Worm (Caenorhabditis elegans) whole organism, L1 larva: ENCODE measurements around the gene E02C12.8.
A peak's percentile ranks its signal among the peaks of the same experiment; 100 is the strongest.

Experiments
- C04F5.9 ChIP-seq: sonication (generic microtip); optimal IDR thresholded peaks from 2 replicates; lab custom pipeline; 2016; ENCODE audit warnings: missing genetic modification characterization, missing compliant biosample characterization
- C34B4.2 ChIP-seq: sonication (generic microtip); optimal IDR thresholded peaks from 2 replicates; lab custom pipeline; 2017; ENCODE audit warnings: mild to moderate bottlenecking, missing genetic modification characterization, missing compliant biosample characterization
- Y116A8C.19 ChIP-seq: sonication (generic microtip); optimal IDR thresholded peaks from 2 replicates; lab custom pipeline; 2016; ENCODE audit warnings: missing compliant biosample characterization, missing genetic modification characterization, borderline replicate concordance
- ama-1 ChIP-seq: fragments of 150-350 bp; optimal IDR thresholded peaks from 2 replicates; lab custom pipeline; 2014
- blmp-1 ChIP-seq: fragments of 150-350 bp; optimal IDR thresholded peaks from 2 replicates; lab custom pipeline; 2014; ENCODE audit warnings: missing biosample characterization, missing genetic modification characterization
- ceh-90 ChIP-seq: sonication (generic microtip); optimal IDR thresholded peaks from 2 replicates; lab custom pipeline; 2016; ENCODE audit warnings: missing genetic modification characterization, missing compliant biosample characterization
- dpl-1 ChIP-seq, 3 experiments: fragments of 150-350 bp in 2 of 3; sonication (generic microtip) in 1 of 3; optimal IDR thresholded peaks; 2 replicates each; lab custom pipeline; 2014 to 2017; ENCODE audit warnings: missing biosample characterization in 3 of 3, missing genetic modification characterization in 3 of 3, missing genetic modification reagents in 3 of 3
- dsc-1 ChIP-seq: sonication (generic microtip); optimal IDR thresholded peaks from 2 replicates; lab custom pipeline; 2016; ENCODE audit warnings: mild to moderate bottlenecking, missing genetic modification characterization, missing compliant biosample characterization
- efl-3 ChIP-seq: fragments of 200-800 bp; sonication (Bioruptor generic); optimal IDR thresholded peaks from 2 replicates; lab custom pipeline; 2018; ENCODE audit warnings: mild to moderate bottlenecking, missing genetic modification characterization, missing compliant biosample characterization
- egl-27 ChIP-seq, 2 experiments: fragments of 150-350 bp in 1 of 2; sonication (generic microtip); optimal IDR thresholded peaks; 3 replicates each; lab custom pipeline; 2017 to 2018; ENCODE audit warnings: missing biosample characterization in 2 of 2, missing genetic modification characterization in 2 of 2, missing genetic modification reagents in 2 of 2
- elt-2 ChIP-seq: sonication (generic microtip); optimal IDR thresholded peaks from 2 replicates; lab custom pipeline; 2016; ENCODE audit warnings: missing genetic modification characterization, mild to moderate bottlenecking, inconsistent platforms, missing compliant biosample characterization, missing genetic modification reagents
- ets-5 ChIP-seq: fragments of 200-800 bp; sonication (Bioruptor generic); IDR thresholded peaks from 2 replicates; pipeline ENCODE4 v1.3.6; 2022; ENCODE audit warnings: missing genetic modification characterization, missing compliant biosample characterization
- fkh-4 ChIP-seq: sonication (generic microtip); optimal IDR thresholded peaks from 2 replicates; lab custom pipeline; 2016; ENCODE audit warnings: missing compliant biosample characterization, missing genetic modification characterization, borderline replicate concordance
- hlh-4 ChIP-seq: sonication (generic microtip); optimal IDR thresholded peaks from 2 replicates; lab custom pipeline; 2016; ENCODE audit warnings: mild to moderate bottlenecking, missing genetic modification characterization, missing compliant biosample characterization
- lin-15B ChIP-seq: fragments of 150-350 bp; sonication (generic microtip); optimal IDR thresholded peaks from 3 replicates; lab custom pipeline; 2014; ENCODE audit warnings: missing biosample characterization, missing genetic modification characterization
- lin-35 ChIP-seq, 2 experiments: fragments of 150-350 bp; optimal IDR thresholded peaks; 2 replicates each; lab custom pipeline; 2014; ENCODE audit warnings: missing biosample characterization in 2 of 2, missing genetic modification characterization in 2 of 2, missing genetic modification reagents in 2 of 2
- lin-39 ChIP-seq: fragments of 150-350 bp; optimal IDR thresholded peaks from 2 replicates; lab custom pipeline; 2014; ENCODE audit warnings: missing biosample characterization, missing genetic modification reagents, missing genetic modification characterization
- lir-3 ChIP-seq: sonication (generic microtip); optimal IDR thresholded peaks from 2 replicates; lab custom pipeline; 2016; ENCODE audit warnings: mild to moderate bottlenecking, missing genetic modification characterization, moderate library complexity, missing compliant biosample characterization; ENCODE audit not compliant: poor library complexity
- nhr-11 ChIP-seq: fragments of 150-350 bp; optimal IDR thresholded peaks from 2 replicates; lab custom pipeline; 2014; ENCODE audit warnings: missing biosample characterization, missing genetic modification characterization
- nhr-28 ChIP-seq: fragments of 150-350 bp; optimal IDR thresholded peaks from 2 replicates; lab custom pipeline; 2014; ENCODE audit warnings: missing biosample characterization, missing genetic modification characterization
- nhr-71 ChIP-seq: sonication (generic microtip); optimal IDR thresholded peaks from 2 replicates; lab custom pipeline; 2016; ENCODE audit warnings: mild to moderate bottlenecking, missing genetic modification characterization, moderate library complexity, missing compliant biosample characterization
- nhr-76 ChIP-seq: sonication (generic microtip); optimal IDR thresholded peaks from 2 replicates; lab custom pipeline; 2017; ENCODE audit warnings: missing biosample characterization, missing genetic modification characterization
- nhr-85 ChIP-seq: sonication (generic microtip); peaks from one replicate; lab custom pipeline; 2016; ENCODE audit warnings: missing genetic modification characterization, inconsistent platforms, missing compliant biosample characterization
- nhr-90 ChIP-seq: sonication (generic microtip); optimal IDR thresholded peaks from 2 replicates; lab custom pipeline; 2016; ENCODE audit warnings: mild to moderate bottlenecking, missing genetic modification characterization, missing compliant biosample characterization; ENCODE audit not compliant: poor library complexity
- pqm-1 ChIP-seq: sonication (generic microtip); optimal IDR thresholded peaks from 3 replicates; lab custom pipeline; 2017; ENCODE audit warnings: missing biosample characterization, missing genetic modification characterization
- rnt-1 ChIP-seq: sonication (generic microtip); optimal IDR thresholded peaks from 2 replicates; lab custom pipeline; 2016; ENCODE audit warnings: mild to moderate bottlenecking, missing genetic modification characterization, moderate library complexity, missing compliant biosample characterization
- skn-1 ChIP-seq: fragments of 150-350 bp; optimal IDR thresholded peaks from 2 replicates; lab custom pipeline; 2014; ENCODE audit warnings: missing biosample characterization, missing genetic modification characterization
- snpc-4 ChIP-seq: fragments of 150-350 bp; optimal IDR thresholded peaks from 2 replicates; lab custom pipeline; 2014; ENCODE audit warnings: missing biosample characterization, missing genetic modification characterization
- snu-23 ChIP-seq: sonication (generic microtip); optimal IDR thresholded peaks from 2 replicates; lab custom pipeline; 2016; ENCODE audit warnings: missing genetic modification characterization, missing compliant biosample characterization
- sup-37 ChIP-seq: fragments of 200-800 bp; sonication (Bioruptor generic); optimal IDR thresholded peaks from 2 replicates; lab custom pipeline; 2018; ENCODE audit warnings: mild to moderate bottlenecking, missing genetic modification characterization, missing compliant biosample characterization
- swsn-7 ChIP-seq: sonication (generic microtip); optimal IDR thresholded peaks from 2 replicates; lab custom pipeline; 2016; ENCODE audit warnings: missing genetic modification characterization, missing compliant biosample characterization
- tbx-2 ChIP-seq: sonication (generic microtip); optimal IDR thresholded peaks from 2 replicates; lab custom pipeline; 2016; ENCODE audit warnings: missing genetic modification characterization, missing compliant biosample characterization
- tlp-1 ChIP-seq: fragments of 150-350 bp; optimal IDR thresholded peaks from 2 replicates; lab custom pipeline; 2014; ENCODE audit warnings: missing biosample characterization, missing genetic modification characterization
- unc-130 ChIP-seq: fragments of 150-350 bp; optimal IDR thresholded peaks from 2 replicates; lab custom pipeline; 2017; ENCODE audit warnings: missing biosample characterization, missing genetic modification characterization, inconsistent platforms
- unc-98 ChIP-seq: fragments of 200-800 bp; sonication (Bioruptor generic); IDR thresholded peaks from 2 replicates; pipeline ENCODE4 v1.3.6; 2022; ENCODE audit warnings: missing genetic modification characterization, missing compliant biosample characterization
- vab-15 ChIP-seq: sonication (generic microtip); optimal IDR thresholded peaks from 2 replicates; lab custom pipeline; 2017; ENCODE audit warnings: missing genotype, mild to moderate bottlenecking, missing genetic modification characterization, missing compliant biosample characterization
- zag-1 ChIP-seq: fragments of 150-350 bp; optimal IDR thresholded peaks from 2 replicates; lab custom pipeline; 2014; ENCODE audit warnings: missing biosample characterization, missing genetic modification characterization
- zip-4 ChIP-seq: fragments of 200-800 bp; sonication (Bioruptor generic); optimal IDR thresholded peaks from 2 replicates; lab custom pipeline; 2018; ENCODE audit warnings: mild to moderate bottlenecking, missing genetic modification characterization, moderate library complexity, missing compliant biosample characterization

The E02C12.8 gene

DNA sequence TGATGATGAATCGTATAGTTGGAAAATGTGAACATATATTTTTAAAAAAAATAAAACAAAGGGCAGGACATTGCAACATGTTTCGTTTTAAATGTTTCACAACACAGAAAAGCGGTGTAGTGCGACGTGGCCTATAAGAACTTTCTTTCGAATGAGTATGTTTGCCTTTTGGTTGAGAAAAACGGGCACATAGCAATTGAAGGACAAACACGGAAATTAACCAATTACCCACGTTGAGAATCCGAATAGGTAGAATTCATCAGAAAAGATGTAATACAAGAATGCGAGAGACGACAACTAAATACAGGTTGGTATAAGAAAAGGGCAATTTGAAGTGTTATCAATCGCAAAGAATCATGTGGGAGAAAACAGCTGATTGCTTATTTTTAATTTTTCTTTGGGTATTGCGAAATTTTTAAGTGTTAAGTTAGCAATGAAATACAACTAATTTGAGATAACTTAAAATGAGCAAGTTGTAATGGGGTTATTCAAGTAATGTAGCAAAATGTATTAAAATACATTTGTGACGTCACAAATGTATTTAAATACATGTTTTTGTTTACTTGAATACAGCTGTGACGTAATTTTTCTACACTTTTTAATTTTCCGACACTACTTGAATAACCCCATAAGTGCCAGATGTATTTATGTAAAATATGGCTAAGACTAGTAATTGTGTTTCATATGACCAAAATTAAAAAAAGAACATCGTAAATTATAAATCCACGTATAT lies 39.9 kb downstream of the E02C12.8 start, which contains the start of gene acl-14 (continued):
- TF ChIP-seq unc-130 (tag; lab: Kevin White, UChicago) (no peak), blmp-1 (tag; lab: Kevin White, UChicago) (peak; percentile 55), lin-15B (tag; lab: Kevin White, UChicago) (no peak), C04F5.9 (no peak), tlp-1 (tag; lab: Kevin White, UChicago) (no peak), ama-1 (lab: Kevin White, UChicago) (no peak), unc-98 (GFP tag; lab: Robert Waterston, UW) (no peak), nhr-11 (tag; lab: Kevin White, UChicago) (no peak), lir-3 (no peak), nhr-85 (tag; lab: Kevin White, UChicago) (peak; percentile 89), tbx-2 (no peak), zag-1 (no peak), snpc-4 (tag; lab: Kevin White, UChicago) (no peak), nhr-90 (no peak), swsn-7 (no peak), ceh-90 (tag; lab: Kevin White, UChicago) (no peak), rnt-1 (no peak), Y116A8C.19 (tag; lab: Kevin White, UChicago) (no peak), efl-3 (GFP tag; lab: Kevin White, UChicago) (no peak), zip-4 (GFP tag; lab: Kevin White, UChicago) (peak; percentile 71), fkh-4 (tag; lab: Kevin White, UChicago) (no peak), ets-5 (no peak), nhr-76 (tag; lab: Kevin White, UChicago) (no peak), egl-27 (tag; optimal IDR thresholded peaks at IDR 0.05; lab: Kevin White, UChicago) (no peak), snu-23 (GFP tag; lab: Kevin White, UChicago) (no peak), C34B4.2 (tag; lab: Kevin White, UChicago) (no peak), nhr-71 (peak; percentile 21), dpl-1 (GFP tag; optimal IDR thresholded peaks at IDR 0.05; lab: Kevin White, UChicago) (no peak), lin-39 (tag; lab: Kevin White, UChicago) (no peak), dsc-1 (no peak), pqm-1 (tag; lab: Kevin White, UChicago) (no peak), elt-2 (tag; lab: Kevin White, UChicago) (peak; percentile 19)

DNA sequence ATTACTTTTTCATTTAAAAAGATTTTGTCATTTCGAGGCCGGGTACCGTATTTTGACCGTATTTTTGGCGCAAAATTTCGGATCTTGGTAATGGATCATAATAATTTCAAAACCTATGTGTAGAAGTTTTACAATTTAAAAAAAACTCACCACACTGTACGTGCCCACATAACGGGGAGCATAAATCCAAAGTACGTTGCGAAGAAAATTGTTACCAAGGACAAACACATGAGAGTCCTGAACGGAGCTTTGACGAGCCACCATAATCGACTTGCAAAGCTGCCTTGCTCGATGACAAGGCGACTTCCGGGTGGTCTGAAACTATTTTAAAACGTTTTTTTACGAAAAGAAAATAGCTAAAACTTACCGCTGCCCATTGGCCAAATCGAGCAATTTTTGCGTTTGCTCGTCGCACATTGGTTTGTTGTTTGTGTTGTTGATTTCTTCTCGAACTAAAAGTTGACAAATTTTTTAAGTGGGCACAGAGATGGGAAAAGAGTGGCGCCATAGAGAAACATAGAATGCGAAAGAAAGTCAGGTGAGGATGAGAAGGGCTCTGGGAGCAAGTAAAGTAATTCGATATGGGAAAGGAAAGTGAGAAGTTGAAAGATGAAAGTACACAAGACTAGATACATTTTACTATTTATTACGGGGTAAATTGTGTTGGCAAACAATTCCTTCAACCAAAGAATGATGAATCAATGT lies 40.6 kb downstream of the E02C12.8 start:
- TF ChIP-seq egl-27 (tag; optimal IDR thresholded peaks at IDR 0.05; lab: Kevin White, UChicago) = no peak
- TF ChIP-seq lin-15B (tag; lab: Kevin White, UChicago) = no peak
- no peak for TF ChIP-seq skn-1 (tag; lab: Kevin White, UChicago)
- no peak for TF ChIP-seq vab-15 (tag; lab: Kevin White, UChicago)
- TF ChIP-seq sup-37 (GFP tag; lab: Kevin White, UChicago) = no peak
- no peak for TF ChIP-seq lin-35 (GFP tag; optimal IDR thresholded peaks at IDR 0.05; lab: Kevin White, UChicago)
- TF ChIP-seq nhr-28 = no peak
- TF ChIP-seq hlh-4 (tag; lab: Kevin White, UChicago) = no peak
- no peak for TF ChIP-seq Y116A8C.19 (tag; lab: Kevin White, UChicago)
- no peak for TF ChIP-seq ama-1 (lab: Kevin White, UChicago)
